Worm (Caenorhabditis elegans) whole organism, L1 larva: ENCODE data around the gene Y53F4B.25.

ENCODE experiments used
- ceh-63 ChIP-seq: fragments of 200-800 bp; sonication (Bioruptor generic); optimal IDR thresholded peaks from 2 replicates; lab custom pipeline; 2018; ENCODE audit warnings: mild to moderate bottlenecking, missing genetic modification characterization, missing compliant biosample characterization
- dsc-1 ChIP-seq: sonication (generic microtip); optimal IDR thresholded peaks from 2 replicates; lab custom pipeline; 2016; ENCODE audit warnings: mild to moderate bottlenecking, missing genetic modification characterization, missing compliant biosample characterization
- elt-3 ChIP-seq, 6 experiments: fragments of 150-350 bp in 1 of 6; sonication (generic microtip); optimal IDR thresholded peaks; 2 replicates each; lab custom pipeline; 2017 to 2018; ENCODE audit warnings: missing biosample characterization in 6 of 6, missing genetic modification characterization in 6 of 6, inconsistent platforms in 1 of 6
- fkh-4 ChIP-seq: sonication (generic microtip); optimal IDR thresholded peaks from 2 replicates; lab custom pipeline; 2016; ENCODE audit warnings: missing compliant biosample characterization, missing genetic modification characterization, borderline replicate concordance
- lin-14 ChIP-seq: fragments of 200-800 bp; sonication (Bioruptor generic); optimal IDR thresholded peaks from 2 replicates; lab custom pipeline; 2018; ENCODE audit warnings: mild to moderate bottlenecking, missing genetic modification characterization, moderate library complexity, missing compliant biosample characterization
- lin-35 ChIP-seq, 2 experiments: fragments of 150-350 bp; optimal IDR thresholded peaks; 2 replicates each; lab custom pipeline; 2014; ENCODE audit warnings: missing biosample characterization in 2 of 2, missing genetic modification characterization in 2 of 2, missing genetic modification reagents in 2 of 2
- lir-3 ChIP-seq: sonication (generic microtip); optimal IDR thresholded peaks from 2 replicates; lab custom pipeline; 2016; ENCODE audit warnings: mild to moderate bottlenecking, missing genetic modification characterization, moderate library complexity, missing compliant biosample characterization; ENCODE audit not compliant: poor library complexity
- lsy-2 ChIP-seq, 2 experiments: fragments of 150-350 bp; optimal IDR thresholded peaks; 2 replicates each; lab custom pipeline; 2014; ENCODE audit warnings: missing biosample characterization in 2 of 2, missing genetic modification characterization in 2 of 2
- nhr-11 ChIP-seq: fragments of 150-350 bp; optimal IDR thresholded peaks from 2 replicates; lab custom pipeline; 2014; ENCODE audit warnings: missing biosample characterization, missing genetic modification characterization
- nhr-237 ChIP-seq: fragments of 150-350 bp; optimal IDR thresholded peaks from 2 replicates; lab custom pipeline; 2014; ENCODE audit warnings: missing biosample characterization, missing genetic modification characterization
- nhr-90 ChIP-seq: sonication (generic microtip); optimal IDR thresholded peaks from 2 replicates; lab custom pipeline; 2016; ENCODE audit warnings: mild to moderate bottlenecking, missing genetic modification characterization, missing compliant biosample characterization; ENCODE audit not compliant: poor library complexity
- pax-3 ChIP-seq: fragments of 200-800 bp; sonication (Bioruptor generic); optimal IDR thresholded peaks from 2 replicates; lab custom pipeline; 2018; ENCODE audit warnings: mild to moderate bottlenecking, missing genetic modification characterization, moderate library complexity, missing compliant biosample characterization
- snu-23 ChIP-seq: sonication (generic microtip); optimal IDR thresholded peaks from 2 replicates; lab custom pipeline; 2016; ENCODE audit warnings: missing genetic modification characterization, missing compliant biosample characterization
- sup-37 ChIP-seq: fragments of 200-800 bp; sonication (Bioruptor generic); optimal IDR thresholded peaks from 2 replicates; lab custom pipeline; 2018; ENCODE audit warnings: mild to moderate bottlenecking, missing genetic modification characterization, missing compliant biosample characterization
- swsn-7 ChIP-seq: sonication (generic microtip); optimal IDR thresholded peaks from 2 replicates; lab custom pipeline; 2016; ENCODE audit warnings: missing genetic modification characterization, missing compliant biosample characterization
- tbx-2 ChIP-seq: sonication (generic microtip); optimal IDR thresholded peaks from 2 replicates; lab custom pipeline; 2016; ENCODE audit warnings: missing genetic modification characterization, missing compliant biosample characterization
- unc-130 ChIP-seq: fragments of 150-350 bp; optimal IDR thresholded peaks from 2 replicates; lab custom pipeline; 2017; ENCODE audit warnings: missing biosample characterization, missing genetic modification characterization, inconsistent platforms
- unc-62 ChIP-seq: fragments of 150-350 bp; optimal IDR thresholded peaks from 2 replicates; lab custom pipeline; 2014; ENCODE audit warnings: missing biosample characterization, missing genetic modification reagents, missing genetic modification characterization
- xbp-1 ChIP-seq: sonication (generic microtip); optimal IDR thresholded peaks from 2 replicates; lab custom pipeline; 2016; ENCODE audit warnings: missing genetic modification characterization, missing compliant biosample characterization
- ztf-11 ChIP-seq, 2 experiments: sonication (generic microtip); optimal IDR thresholded peaks; 2 replicates each; lab custom pipeline; 2016 to 2017; ENCODE audit warnings: missing genetic modification characterization in 2 of 2, missing biosample characterization in 1 of 2, missing compliant biosample characterization in 1 of 2
- ztf-4 ChIP-seq: fragments of 150-350 bp; optimal IDR thresholded peaks from 2 replicates; lab custom pipeline; 2014; ENCODE audit warnings: missing biosample characterization, missing genetic modification characterization

Y53F4B.25 gene

DNA sequence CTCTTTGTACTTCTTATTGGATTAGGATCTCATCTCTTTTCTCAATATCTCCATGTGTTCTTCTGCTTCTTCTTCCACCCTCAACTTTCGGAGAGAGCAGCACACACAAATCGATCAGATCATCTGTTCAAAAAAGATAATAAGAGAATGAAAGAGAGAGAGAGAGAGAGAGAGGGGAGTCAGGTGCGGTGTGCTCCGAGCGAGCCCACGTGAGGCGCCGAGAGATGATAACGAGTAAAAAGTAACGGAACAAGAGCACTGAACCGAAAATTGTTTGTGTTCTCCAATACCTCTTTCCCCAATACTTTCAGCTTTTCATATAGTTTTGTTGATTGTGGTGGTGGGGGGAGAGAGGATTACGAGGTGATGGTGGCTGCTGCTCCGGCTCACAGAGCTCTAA lies 58.0 kb downstream of the Y53F4B.25 start (continued):
- TF ChIP-seq ztf-11 (tag; optimal IDR thresholded peaks at IDR 0.05; lab: Kevin White, UChicago) (no peak), nhr-90 (tag; lab: Kevin White, UChicago) (peak; percentile 22), lsy-2 (tag; optimal IDR thresholded peaks at IDR 0.05; lab: Kevin White, UChicago) (peak; percentile 51 to 54), nhr-237 (tag; lab: Kevin White, UChicago) (no peak), elt-3 (tag; optimal IDR thresholded peaks at IDR 0.05; lab: Kevin White, UChicago) (no peak), pax-3 (tag; lab: Kevin White, UChicago) (peak; percentile 20), ceh-63 (no peak), dsc-1 (tag; lab: Kevin White, UChicago) (peak; percentile 77), lin-35 (GFP tag; optimal IDR thresholded peaks at IDR 0.05; lab: Kevin White, UChicago) (peak; percentile 19 to 42), snu-23 (GFP tag; lab: Kevin White, UChicago) (peak; percentile 46), tbx-2 (peak; percentile 60), ztf-4 (tag; lab: Kevin White, UChicago) (no peak), lin-14 (GFP tag; lab: Kevin White, UChicago) (peak; percentile 96), fkh-4 (tag; lab: Kevin White, UChicago) (no peak), swsn-7 (tag; lab: Kevin White, UChicago) (peak; percentile 39), xbp-1 (tag; lab: Kevin White, UChicago) (no peak), unc-130 (tag; lab: Kevin White, UChicago) (no peak), sup-37 (GFP tag; lab: Kevin White, UChicago) (no peak), nhr-11 (tag; lab: Kevin White, UChicago) (no peak), lir-3 (peak; percentile 31), unc-62 (GFP tag; lab: Kevin White, UChicago) (no peak)
